Fruit fly (Drosophila melanogaster) whole organism, embryonic: ENCODE data around the gene CG14615.

Source experiments
- CG1024 ChIP-seq: fragments of 200-800 bp; sonication (Bioruptor generic); IDR thresholded peaks from 2 replicates; pipeline ENCODE4 v1.3.6; 2022; ENCODE audit warnings: missing biosample characterization, missing genetic modification characterization
- CG10979 ChIP-seq: fragments of 200-800 bp; sonication (Bioruptor generic); optimal IDR thresholded peaks from 2 replicates; lab custom pipeline; 2018; ENCODE audit warnings: missing biosample characterization, mild to moderate bottlenecking, missing genetic modification characterization, moderate library complexity
- CG11504 ChIP-seq: fragments of 200-800 bp; sonication (Bioruptor generic); optimal IDR thresholded peaks from 3 replicates; lab custom pipeline; 2019; ENCODE audit warnings: missing biosample characterization, mild to moderate bottlenecking, missing genetic modification characterization, moderate library complexity
- CG12391 ChIP-seq: fragments of 200-800 bp; sonication (Bioruptor generic); optimal IDR thresholded peaks from 3 replicates; lab custom pipeline; 2018; ENCODE audit warnings: missing biosample characterization, mild to moderate bottlenecking, missing genetic modification characterization, moderate library complexity
- CG12659 ChIP-seq: fragments of 200-800 bp; sonication (Bioruptor generic); optimal IDR thresholded peaks from 3 replicates; lab custom pipeline; 2017; ENCODE audit warnings: mild to moderate bottlenecking, missing biosample characterization, missing genetic modification reagents, missing genetic modification characterization
- CG13624 ChIP-seq: fragments of 200-800 bp; sonication (Bioruptor generic); optimal IDR thresholded peaks from 2 replicates; lab custom pipeline; 2016; ENCODE audit warnings: missing biosample characterization, missing genetic modification characterization
- CG14014 ChIP-seq: fragments of 200-800 bp; sonication (Bioruptor generic); IDR thresholded peaks from 2 replicates; pipeline ENCODE4 v1.3.6; 2022; ENCODE audit warnings: missing biosample characterization, missing genetic modification characterization
- CG1529 ChIP-seq: fragments of 200-800 bp; sonication (Bioruptor generic); optimal IDR thresholded peaks from 3 replicates; lab custom pipeline; 2018; ENCODE audit warnings: missing biosample characterization, missing genetic modification characterization
- CG15696 ChIP-seq: fragments of 200-800 bp; sonication (Bioruptor generic); optimal IDR thresholded peaks from 2 replicates; lab custom pipeline; 2019; ENCODE audit warnings: missing biosample characterization, mild to moderate bottlenecking, missing genetic modification characterization, moderate library complexity
- CG1603 ChIP-seq: fragments of 200-800 bp; sonication (Bioruptor generic); optimal IDR thresholded peaks from 2 replicates; lab custom pipeline; 2019; ENCODE audit warnings: missing biosample characterization, mild to moderate bottlenecking, missing genetic modification characterization, moderate library complexity
- CG16815 ChIP-seq: fragments of 200-800 bp; sonication (Bioruptor generic); optimal IDR thresholded peaks from 3 replicates; lab custom pipeline; 2017; ENCODE audit warnings: missing biosample characterization, mild to moderate bottlenecking, missing genetic modification characterization
- CG17359 ChIP-seq: fragments of 200-800 bp; sonication (Bioruptor generic); optimal IDR thresholded peaks from 3 replicates; lab custom pipeline; 2018; ENCODE audit warnings: missing biosample characterization, mild to moderate bottlenecking, missing genetic modification characterization, moderate library complexity
- CG17568 ChIP-seq: fragments of 200-800 bp; sonication (Bioruptor generic); optimal IDR thresholded peaks from 2 replicates; lab custom pipeline; 2018; ENCODE audit warnings: missing biosample characterization, mild to moderate bottlenecking, missing genetic modification characterization, moderate library complexity
- CG1792 ChIP-seq: fragments of 200-800 bp; sonication (Bioruptor generic); optimal IDR thresholded peaks from 2 replicates; lab custom pipeline; 2016; ENCODE audit warnings: missing biosample characterization, missing genetic modification characterization
- CG2120 ChIP-seq: fragments of 200-800 bp; sonication (Bioruptor generic); optimal IDR thresholded peaks from 3 replicates; lab custom pipeline; 2016; ENCODE audit warnings: missing biosample characterization, missing genetic modification characterization
- CG31224 ChIP-seq: fragments of 200-800 bp; sonication (Bioruptor generic); IDR thresholded peaks from 2 replicates; pipeline ENCODE4 v1.3.6; 2022; ENCODE audit warnings: missing biosample characterization, missing genetic modification characterization
- CG31441 ChIP-seq: fragments of 200-800 bp; sonication (Bioruptor generic); IDR thresholded peaks from 2 replicates; pipeline ENCODE4 v1.3.6; 2022; ENCODE audit warnings: missing biosample characterization, missing genetic modification characterization
- CG32772 ChIP-seq: fragments of 200-800 bp; sonication (Bioruptor generic); IDR thresholded peaks from 2 replicates; pipeline ENCODE4 v1.3.6; 2022; ENCODE audit warnings: missing biosample characterization, missing genetic modification characterization
- CG33213 ChIP-seq: fragments of 200-800 bp; sonication (Bioruptor generic); optimal IDR thresholded peaks from 3 replicates; lab custom pipeline; 2016; ENCODE audit warnings: missing biosample characterization, missing genetic modification characterization
- CG3995 ChIP-seq: fragments of 200-800 bp; sonication (Bioruptor generic); optimal IDR thresholded peaks from 3 replicates; lab custom pipeline; 2016; ENCODE audit warnings: missing biosample characterization, missing genetic modification characterization
- CG4360 ChIP-seq: fragments of 200-800 bp; sonication (Bioruptor generic); IDR thresholded peaks from 2 replicates; pipeline ENCODE4 v1.3.6; 2022; ENCODE audit warnings: missing biosample characterization, missing genetic modification characterization
- CG6689 ChIP-seq: fragments of 200-800 bp; sonication (Bioruptor generic); IDR thresholded peaks from 2 replicates; pipeline ENCODE4 v1.3.6; 2022; ENCODE audit warnings: missing biosample characterization, missing genetic modification characterization
- CG8359 ChIP-seq: fragments of 200-800 bp; sonication (Bioruptor generic); optimal IDR thresholded peaks from 2 replicates; lab custom pipeline; 2017; ENCODE audit warnings: missing biosample characterization, mild to moderate bottlenecking, missing genetic modification characterization, borderline replicate concordance
- Doc2 ChIP-seq: fragments of 200-800 bp; sonication (Bioruptor generic); IDR thresholded peaks from 2 replicates; pipeline ENCODE4 v1.3.6; 2022; ENCODE audit warnings: missing biosample characterization, missing genetic modification characterization
- Dref ChIP-seq: fragments of 200-800 bp; sonication (Bioruptor generic); IDR thresholded peaks from 2 replicates; pipeline ENCODE4 v1.3.6; 2022; ENCODE audit warnings: missing biosample characterization, missing genetic modification characterization
- Fer3 ChIP-seq: fragments of 200-800 bp; sonication (Bioruptor generic); optimal IDR thresholded peaks from 2 replicates; lab custom pipeline; 2018; ENCODE audit warnings: missing biosample characterization, mild to moderate bottlenecking, missing genetic modification characterization, moderate library complexity
- Lhr ChIP-seq: fragments of 200-800 bp; sonication (Bioruptor generic); optimal IDR thresholded peaks from 3 replicates; lab custom pipeline; 2017; ENCODE audit warnings: mild to moderate bottlenecking, missing biosample characterization, missing genetic modification reagents, missing genetic modification characterization
- MESR4 ChIP-seq: fragments of 200-800 bp; sonication (Bioruptor generic); optimal IDR thresholded peaks from 2 replicates; lab custom pipeline; 2018; ENCODE audit warnings: missing biosample characterization, mild to moderate bottlenecking, missing genetic modification characterization, moderate library complexity
- Nf-YC ChIP-seq: fragments of 200-800 bp; optimal IDR thresholded peaks from 3 replicates; lab custom pipeline; 2019; ENCODE audit warnings: missing biosample characterization, mild to moderate bottlenecking, missing genetic modification characterization, moderate library complexity
- Sry-β ChIP-seq: fragments of 200-800 bp; sonication (Bioruptor generic); optimal IDR thresholded peaks from 2 replicates; lab custom pipeline; 2018; ENCODE audit warnings: missing biosample characterization, mild to moderate bottlenecking, missing genetic modification characterization, moderate library complexity
- Xrp1 ChIP-seq: fragments of 200-800 bp; sonication (Bioruptor generic); IDR thresholded peaks from 2 replicates; pipeline ENCODE4 v1.3.6; 2022; ENCODE audit warnings: missing biosample characterization, missing genetic modification characterization
- YL-1 ChIP-seq: fragments of 200-800 bp; sonication (Bioruptor generic); optimal IDR thresholded peaks from 3 replicates; lab custom pipeline; 2017; ENCODE audit warnings: missing biosample characterization, mild to moderate bottlenecking, missing genetic modification characterization
- abd-A ChIP-seq: fragments of 200-800 bp; sonication (Bioruptor generic); optimal IDR thresholded peaks from 3 replicates; lab custom pipeline; 2019; ENCODE audit warnings: missing biosample characterization, mild to moderate bottlenecking, missing genetic modification characterization, moderate library complexity
- al ChIP-seq: fragments of 200-800 bp; sonication (Bioruptor generic); IDR thresholded peaks from 2 replicates; pipeline ENCODE4 v1.3.6; 2022; ENCODE audit warnings: missing biosample characterization, missing genetic modification characterization
- ato ChIP-seq: fragments of 200-800 bp; sonication (Bioruptor generic); IDR thresholded peaks from 2 replicates; pipeline ENCODE4 v1.3.6; 2022; ENCODE audit warnings: missing biosample characterization, missing genetic modification characterization; ENCODE audit not compliant: partially characterized antibody
- bbx ChIP-seq: fragments of 200-800 bp; sonication (Bioruptor generic); IDR thresholded peaks from 2 replicates; pipeline ENCODE4 v1.3.6; 2022; ENCODE audit warnings: missing biosample characterization, missing genetic modification characterization; ENCODE audit not compliant: partially characterized antibody
- btn ChIP-seq: fragments of 200-800 bp; sonication (Bioruptor generic); optimal IDR thresholded peaks from 2 replicates; lab custom pipeline; 2016; ENCODE audit warnings: missing biosample characterization, missing genetic modification characterization
- crp ChIP-seq, 2 experiments: fragments of 200-800 bp; sonication (Bioruptor generic); optimal IDR thresholded peaks; 2 replicates in 1 of 2; 3 replicates in 1 of 2; lab custom pipeline; 2017; ENCODE audit warnings: missing biosample characterization in 2 of 2, missing genetic modification characterization in 2 of 2, mild to moderate bottlenecking in 1 of 2, moderate library complexity in 1 of 2
- ftz-f1 ChIP-seq: fragments of 200-800 bp; sonication (Bioruptor generic); optimal IDR thresholded peaks from 2 replicates; lab custom pipeline; 2016; ENCODE audit warnings: missing biosample characterization, missing genetic modification characterization
- gce ChIP-seq: fragments of 200-800 bp; sonication (Bioruptor generic); IDR thresholded peaks from 3 replicates; pipeline ENCODE4 v1.3.6; 2022; ENCODE audit warnings: missing biosample characterization, missing genetic modification characterization
- grau ChIP-seq: fragments of 200-800 bp; optimal IDR thresholded peaks from 3 replicates; lab custom pipeline; 2019; ENCODE audit warnings: missing biosample characterization, mild to moderate bottlenecking, missing genetic modification characterization, moderate library complexity
- grn ChIP-seq: fragments of 200-800 bp; sonication (Bioruptor generic); optimal IDR thresholded peaks from 3 replicates; lab custom pipeline; 2017; ENCODE audit warnings: missing biosample characterization, missing genetic modification characterization
- gsb ChIP-seq: fragments of 200-800 bp; sonication (Bioruptor generic); IDR thresholded peaks from 2 replicates; pipeline ENCODE4 v1.3.6; 2022; ENCODE audit warnings: missing biosample characterization, missing genetic modification characterization
- klu ChIP-seq: fragments of 200-800 bp; sonication (Bioruptor generic); IDR thresholded peaks from 2 replicates; pipeline ENCODE4 v1.3.6; 2022; ENCODE audit warnings: missing biosample characterization, missing genetic modification characterization
- lab ChIP-seq: fragments of 200-800 bp; sonication (Bioruptor generic); optimal IDR thresholded peaks from 3 replicates; lab custom pipeline; 2017; ENCODE audit warnings: missing biosample characterization, missing genetic modification characterization, mild to moderate bottlenecking, moderate library complexity, missing genetic modification reagents
- pita ChIP-seq: fragments of 200-800 bp; sonication (Bioruptor generic); optimal IDR thresholded peaks from 2 replicates; lab custom pipeline; 2017; ENCODE audit warnings: missing biosample characterization, mild to moderate bottlenecking, missing genetic modification characterization
- run ChIP-seq: fragments of 200-800 bp; sonication (Bioruptor generic); optimal IDR thresholded peaks from 3 replicates; lab custom pipeline; 2018; ENCODE audit warnings: missing biosample characterization, mild to moderate bottlenecking, missing genetic modification characterization
- zf30C ChIP-seq: fragments of 200-800 bp; sonication (Bioruptor generic); optimal IDR thresholded peaks from 3 replicates; lab custom pipeline; 2018; ENCODE audit warnings: missing biosample characterization, mild to moderate bottlenecking, missing genetic modification characterization

The CG14615 gene

DNA sequence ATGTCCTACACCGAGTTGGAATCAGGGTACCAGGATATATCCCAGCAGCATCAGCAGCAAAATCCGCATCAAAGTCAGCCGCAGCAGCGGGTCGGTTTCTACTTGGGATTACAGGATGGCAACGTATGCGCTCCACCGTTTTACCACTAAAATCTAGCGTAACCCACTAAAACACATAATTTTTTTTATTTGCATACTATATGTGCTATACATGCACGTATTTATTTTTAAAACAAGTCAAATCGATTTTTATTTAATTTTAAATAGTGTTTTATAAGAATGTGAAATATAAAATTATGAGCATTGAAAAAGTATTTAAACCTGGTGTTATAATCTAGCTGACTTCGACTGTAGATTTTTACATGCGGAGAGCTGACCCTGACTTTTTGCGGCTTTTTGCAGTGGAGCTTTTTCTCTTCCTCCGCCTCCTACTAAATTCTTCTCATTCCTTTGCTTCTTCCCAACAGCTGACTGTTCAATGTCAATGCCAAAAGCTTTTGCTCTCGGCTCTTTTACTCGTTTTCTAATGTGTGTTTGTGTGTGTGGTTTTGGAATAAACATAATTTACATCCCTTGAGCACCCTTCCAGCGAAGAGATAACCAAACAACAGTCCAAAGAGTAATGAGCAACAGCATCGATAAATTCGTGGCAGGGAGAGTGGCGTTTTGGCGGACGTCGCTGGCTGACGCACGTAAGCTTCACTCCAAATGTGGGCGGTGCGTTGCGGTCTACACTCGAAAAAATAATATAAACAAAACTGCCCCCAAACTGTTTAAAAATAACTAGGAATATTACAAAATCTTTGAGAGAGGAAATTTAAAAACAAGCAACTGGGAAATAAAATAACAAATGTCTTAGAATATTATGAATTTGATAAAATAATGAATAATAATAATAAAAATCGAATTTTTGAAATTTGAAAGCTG is 38.6 kb upstream of the CG14615 start (continued):
- TF ChIP-seq CG13624 (no peak), Nf-YC (tag; lab: Kevin White, UChicago) (no peak), Lhr (no peak), abd-A (peak; percentile 87), CG12659 (peak; percentile 42), al (GFP tag; lab: Robert Waterston, UW) (peak; percentile 29; the same call in 1 of the 2 replicates), crp (GFP tag; optimal IDR thresholded peaks at IDR 0.05; lab: Kevin White, UChicago) (peak in 1 of 2 experiments; percentile 63), CG2120 (peak; percentile 26), grn (no peak), bbx (GFP tag; lab: Robert Waterston, UW) (no peak), zf30C (GFP tag; lab: Kevin White, UChicago) (no peak), pita (GFP tag; lab: Kevin White, UChicago) (no peak), CG3995 (GFP tag; lab: Kevin White, UChicago) (no peak), CG10979 (peak; percentile 49), CG16815 (no peak), btn (GFP tag; lab: Kevin White, UChicago) (no peak), CG1024 (GFP tag; lab: Robert Waterston, UW) (no peak), Dref (no peak), CG12391 (tag; lab: Kevin White, UChicago) (peak; percentile 18), CG31441 (GFP tag; lab: Robert Waterston, UW) (peak; percentile 58), CG17359 (tag; lab: Kevin White, UChicago) (peak; percentile 54), CG1529 (GFP tag; lab: Kevin White, UChicago) (no peak), Doc2 (GFP tag; lab: Robert Waterston, UW) (no peak), klu (no peak), YL-1 (no peak), CG4360 (GFP tag; lab: Robert Waterston, UW) (no peak), CG6689 (peak; percentile 41; the same call in 1 of the 2 replicates), CG31224 (GFP tag; lab: Robert Waterston, UW) (peak; percentile 16; the same call in 1 of the 2 replicates), CG1792 (GFP tag; lab: Kevin White, UChicago) (no peak), gsb (GFP tag; lab: Robert Waterston, UW) (no peak), CG17568 (GFP tag; lab: Kevin White, UChicago) (no peak), CG32772 (GFP tag; lab: Robert Waterston, UW) (peak; percentile 57; the same call in 1 of the 2 replicates), MESR4 (GFP tag; lab: Kevin White, UChicago) (no peak), Xrp1 (GFP tag; lab: Robert Waterston, UW) (peak; percentile 22; the same call in 1 of the 2 replicates), run (tag; lab: Kevin White, UChicago) (no peak), ato (GFP tag; lab: Robert Waterston, UW) (no peak), gce (GFP tag; lab: Robert Waterston, UW) (0 out of 3 replicates have a peak, but pooled peaks have one; percentile 20), Fer3 (tag; lab: Kevin White, UChicago) (peak; percentile 30), CG33213 (GFP tag; lab: Kevin White, UChicago) (no peak), Sry-β (GFP tag; lab: Kevin White, UChicago) (no peak), CG8359 (no peak), ftz-f1 (GFP tag; lab: Kevin White, UChicago) (peak; percentile 90), lab (peak; percentile 57), CG1603 (no peak), CG14014 (GFP tag; lab: Robert Waterston, UW) (peak; percentile 51; the same call in 1 of the 2 replicates), CG15696 (tag; lab: Kevin White, UChicago) (no peak), CG11504 (tag; lab: Kevin White, UChicago) (peak; percentile 65), grau (tag; lab: Kevin White, UChicago) (peak; percentile 44)
